Fruit fly (Drosophila melanogaster): Measurements from ENCODE around the gene alphaKap4.

alphaKap4 gene

DNA sequence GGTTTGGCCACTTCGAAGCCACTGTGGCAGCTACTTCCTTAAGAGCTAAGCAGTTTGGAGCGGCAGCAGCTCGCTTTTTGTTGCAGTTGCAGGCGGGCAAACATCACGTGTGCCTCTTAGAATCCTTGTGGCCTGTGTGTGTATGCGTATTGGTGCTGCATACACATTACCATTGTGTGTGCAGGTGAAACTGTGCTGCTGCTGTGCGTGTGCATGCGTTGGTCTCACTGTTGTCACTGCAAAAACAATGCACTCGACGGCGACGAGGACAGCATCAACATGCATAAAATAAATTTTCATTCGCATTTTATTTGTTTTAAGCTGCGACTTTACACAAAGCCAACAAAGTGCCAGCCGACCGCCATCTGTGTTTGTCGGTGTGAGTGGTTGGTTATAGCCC lies 17.9 kb downstream of the alphaKap4 start:
- TF ChIP-seq Pif1B (GFP tag; optimal IDR thresholded peaks at IDR 0.05) (no peak), CG13204 (GFP tag; optimal IDR thresholded peaks at IDR 0.05) (no peak), CG34367 (tag; optimal IDR thresholded peaks at IDR 0.05) (no peak), fd96Ca (GFP tag; IDR thresholded peaks at IDR 0.05) (no peak), CG12605 (GFP tag; IDR thresholded peaks at IDR 0.05) (no peak), rn (GFP tag; IDR thresholded peaks at IDR 0.05) (no peak), CG9948 (tag; optimal IDR thresholded peaks at IDR 0.05) (no peak), CG10348 (GFP tag; IDR thresholded peaks at IDR 0.05) (no peak), D1 (tag; optimal IDR thresholded peaks at IDR 0.05) (no peak), CG14655 (GFP tag; optimal IDR thresholded peaks at IDR 0.05) (no peak), CG15710 (tag; optimal IDR thresholded peaks at IDR 0.05) (no peak), CG8159 (tag; optimal IDR thresholded peaks at IDR 0.05) (no peak), Pif1A (GFP tag; optimal IDR thresholded peaks at IDR 0.05) (no peak), Snoo (tag; optimal IDR thresholded peaks at IDR 0.05) (no peak), gl (tag; optimal IDR thresholded peaks at IDR 0.05) (no peak), EcR (GFP tag; optimal IDR thresholded peaks at IDR 0.05) (no peak)

DNA sequence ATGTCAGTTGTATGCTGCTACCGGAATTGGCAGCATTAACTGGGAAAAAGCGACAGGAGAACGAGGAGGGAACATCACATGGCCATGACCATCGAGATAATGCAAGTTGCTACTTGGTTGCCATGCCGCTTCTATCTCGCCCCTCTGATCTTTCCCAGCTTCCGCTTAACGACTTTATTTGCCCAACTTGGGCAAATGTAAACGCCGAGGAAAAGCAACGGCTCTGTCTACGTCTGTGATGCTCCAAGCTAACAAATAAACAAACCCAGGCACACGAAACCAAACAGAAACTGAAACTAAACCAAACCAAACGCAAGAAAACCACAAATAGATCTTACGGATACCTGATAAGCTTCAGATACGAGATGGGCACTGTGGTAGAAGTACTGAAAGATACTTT lies 18.6 kb downstream of the alphaKap4 start:
- TF ChIP-seq CG4496 (GFP tag; IDR thresholded peaks at IDR 0.05) (no peak), CG17806 (tag; optimal IDR thresholded peaks at IDR 0.05) (no peak), Pif1A (GFP tag; optimal IDR thresholded peaks at IDR 0.05) (no peak), CG8159 (tag; optimal IDR thresholded peaks at IDR 0.05) (no peak), D1 (tag; optimal IDR thresholded peaks at IDR 0.05) (no peak), Pif1B (GFP tag; optimal IDR thresholded peaks at IDR 0.05) (no peak), Ets98B (GFP tag; IDR thresholded peaks at IDR 0.05) (no peak), Snoo (tag; optimal IDR thresholded peaks at IDR 0.05) (no peak), gl (tag; optimal IDR thresholded peaks at IDR 0.05) (no peak), rn (GFP tag; IDR thresholded peaks at IDR 0.05) (no peak), CG15710 (tag; optimal IDR thresholded peaks at IDR 0.05) (no peak), CG9948 (tag; optimal IDR thresholded peaks at IDR 0.05) (no peak)

DNA sequence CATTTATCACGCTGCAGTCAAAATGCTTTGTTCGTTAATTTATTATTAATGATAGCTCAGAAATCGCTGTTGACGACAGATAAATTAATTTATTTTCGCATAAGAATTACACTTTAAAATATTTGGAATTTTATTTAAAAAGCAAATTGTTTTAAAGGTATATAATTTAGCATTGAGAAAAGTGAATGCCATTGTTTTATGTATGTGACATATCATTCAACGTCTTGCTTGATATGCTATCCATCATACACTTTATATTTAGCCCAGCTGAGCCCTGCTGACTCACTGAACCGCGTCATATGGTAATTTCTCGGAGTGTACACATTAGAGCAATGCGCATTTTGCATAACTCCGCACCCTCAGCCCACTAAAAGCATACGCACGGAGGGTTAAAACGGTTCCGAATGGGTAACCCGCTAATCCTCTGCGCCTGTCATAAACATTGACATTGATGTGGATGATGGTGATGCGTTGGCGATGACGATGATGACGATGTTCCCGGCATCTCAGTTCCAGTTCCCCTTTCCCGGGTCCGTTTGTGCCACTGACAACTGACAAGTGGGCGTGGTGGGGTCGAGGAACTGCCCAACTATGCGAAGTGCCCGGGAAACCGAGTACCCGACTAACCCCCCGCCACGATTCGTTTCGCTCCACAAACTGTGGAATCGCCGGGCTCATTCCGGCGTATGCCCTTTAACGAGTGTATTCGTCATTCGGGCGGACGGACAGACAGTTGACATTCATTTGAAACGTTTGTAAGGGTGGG lies 21.2 kb downstream of the alphaKap4 start:
- TF ChIP-seq CG9948 (tag; optimal IDR thresholded peaks at IDR 0.05): peak; percentile 3
- no peak for TF ChIP-seq CG10348 (GFP tag; IDR thresholded peaks at IDR 0.05)
- peak; percentile 8 for TF ChIP-seq CG14655 (GFP tag; optimal IDR thresholded peaks at IDR 0.05)
- TF ChIP-seq CG13204 (GFP tag; optimal IDR thresholded peaks at IDR 0.05): no peak
- no peak for TF ChIP-seq CG32121 (GFP tag; IDR thresholded peaks at IDR 0.05)
- TF ChIP-seq Ets98B (GFP tag; IDR thresholded peaks at IDR 0.05): no peak
- TF ChIP-seq CG17806 (tag; optimal IDR thresholded peaks at IDR 0.05): peak; percentile 7
- TF ChIP-seq EcR (GFP tag; optimal IDR thresholded peaks at IDR 0.05): no peak
- no peak for TF ChIP-seq Pif1A (GFP tag; optimal IDR thresholded peaks at IDR 0.05)
- peak; percentile 5 for TF ChIP-seq CG15710 (tag; optimal IDR thresholded peaks at IDR 0.05)
- TF ChIP-seq CG8301 (tag; optimal IDR thresholded peaks at IDR 0.05): no peak
- no peak for TF ChIP-seq D1 (tag; optimal IDR thresholded peaks at IDR 0.05)
- no peak for TF ChIP-seq fd96Ca (GFP tag; IDR thresholded peaks at IDR 0.05)
- peak; percentile 39 for TF ChIP-seq CG8159 (tag; optimal IDR thresholded peaks at IDR 0.05)

DNA sequence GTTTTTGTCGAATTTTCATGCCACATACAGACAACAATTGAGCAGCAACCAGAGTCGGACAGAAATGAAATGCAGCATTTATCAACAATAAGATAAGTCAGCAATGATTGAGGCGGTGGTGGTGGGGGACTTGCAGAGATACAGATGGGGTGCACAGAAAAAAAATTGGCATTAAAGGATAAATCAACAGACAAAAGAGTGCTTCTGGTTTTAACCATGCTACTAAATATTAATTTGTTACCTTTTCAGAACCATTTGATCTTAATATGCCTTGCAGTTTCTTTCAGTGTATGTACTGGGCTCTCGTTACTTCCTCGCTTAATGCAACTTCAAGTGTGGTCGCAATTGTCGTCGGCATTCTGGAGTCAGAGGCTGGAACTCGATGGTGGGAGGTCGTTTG lies 22.1 kb downstream of the alphaKap4 start:
- TF ChIP-seq CG17806 (tag; optimal IDR thresholded peaks at IDR 0.05): peak; percentile 41
- TF ChIP-seq Pif1A (GFP tag; optimal IDR thresholded peaks at IDR 0.05): no peak
- TF ChIP-seq D1 (tag; optimal IDR thresholded peaks at IDR 0.05): no peak
- peak; percentile 67 for TF ChIP-seq CG8159 (tag; optimal IDR thresholded peaks at IDR 0.05)
- TF ChIP-seq CG15710 (tag; optimal IDR thresholded peaks at IDR 0.05): peak; percentile 52
- TF ChIP-seq CG9948 (tag; optimal IDR thresholded peaks at IDR 0.05): peak; percentile 48
- peak; percentile 44 for TF ChIP-seq CG14655 (GFP tag; optimal IDR thresholded peaks at IDR 0.05)
- no peak for TF ChIP-seq rn (GFP tag; IDR thresholded peaks at IDR 0.05)
- TF ChIP-seq CG12605 (GFP tag; IDR thresholded peaks at IDR 0.05): peak; percentile 40; the same call in 1 of the 2 replicates
- no peak for TF ChIP-seq CG34367 (tag; optimal IDR thresholded peaks at IDR 0.05)
- no peak; the same call in 1 of the 2 replicates for TF ChIP-seq CG32121 (GFP tag; IDR thresholded peaks at IDR 0.05)
- 0 out of 3 replicates have a peak, but pooled peaks have one; percentile 49 for TF ChIP-seq fd96Ca (GFP tag; IDR thresholded peaks at IDR 0.05)
- no peak for TF ChIP-seq Pif1B (GFP tag; optimal IDR thresholded peaks at IDR 0.05)
- peak; percentile 19 for TF ChIP-seq CG8301 (tag; optimal IDR thresholded peaks at IDR 0.05)
- TF ChIP-seq CG4496 (GFP tag; IDR thresholded peaks at IDR 0.05): no peak
- TF ChIP-seq Snoo (tag; optimal IDR thresholded peaks at IDR 0.05): no peak
- no peak for TF ChIP-seq EcR (GFP tag; optimal IDR thresholded peaks at IDR 0.05)
- no peak for TF ChIP-seq CG10348 (GFP tag; IDR thresholded peaks at IDR 0.05)
- TF ChIP-seq gl (tag; optimal IDR thresholded peaks at IDR 0.05): no peak
- no peak for TF ChIP-seq CG13204 (GFP tag; optimal IDR thresholded peaks at IDR 0.05)

DNA sequence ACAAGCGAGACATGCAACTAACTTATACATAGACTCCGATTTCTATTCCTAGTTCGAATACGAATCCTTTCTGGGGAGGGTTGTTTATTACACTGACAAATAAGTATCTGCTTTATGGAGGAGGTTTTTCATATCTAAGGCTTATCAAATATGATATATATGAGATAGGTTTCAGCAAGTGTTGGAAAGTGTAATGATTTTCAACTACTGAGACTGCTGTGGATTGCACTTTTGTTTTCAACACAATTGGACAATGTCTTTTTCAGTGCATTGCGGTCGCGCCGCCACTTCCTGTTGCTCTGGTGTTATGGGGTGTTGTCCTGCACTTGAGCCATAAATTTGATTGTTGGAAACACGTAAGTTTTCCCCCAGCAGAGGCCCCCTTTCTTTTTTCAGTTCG lies 23.2 kb downstream of the alphaKap4 start:
- TF ChIP-seq Pif1B (GFP tag; optimal IDR thresholded peaks at IDR 0.05) (no peak), Snoo (tag; optimal IDR thresholded peaks at IDR 0.05) (no peak), gl (tag; optimal IDR thresholded peaks at IDR 0.05) (no peak), CG8159 (tag; optimal IDR thresholded peaks at IDR 0.05) (no peak), CG8301 (tag; optimal IDR thresholded peaks at IDR 0.05) (no peak), Ets98B (GFP tag; IDR thresholded peaks at IDR 0.05) (no peak), EcR (GFP tag; optimal IDR thresholded peaks at IDR 0.05) (no peak), D1 (tag; optimal IDR thresholded peaks at IDR 0.05) (no peak), CG15710 (tag; optimal IDR thresholded peaks at IDR 0.05) (no peak), Pif1A (GFP tag; optimal IDR thresholded peaks at IDR 0.05) (no peak), CG13204 (GFP tag; optimal IDR thresholded peaks at IDR 0.05) (no peak), CG17806 (tag; optimal IDR thresholded peaks at IDR 0.05) (no peak), CG12605 (GFP tag; IDR thresholded peaks at IDR 0.05) (no peak), rn (GFP tag; IDR thresholded peaks at IDR 0.05) (no peak)
